Fruit fly (Drosophila melanogaster): ENCODE results near the gene dac.
A peak's percentile ranks its signal among the peaks of the same experiment; 100 is the strongest.

The dac gene

dm6 chr2L:16532702-16533385 is 47.0 kb upstream of the dac start, which contains the start of gene CG5953 (continued):
- TF ChIP-seq CG17612 (GFP tag; IDR thresholded peaks at IDR 0.05) (peak; percentile 94), D19B (GFP tag; optimal IDR thresholded peaks at IDR 0.05) (peak; percentile 91), unpg (GFP tag; optimal IDR thresholded peaks at IDR 0.05) (peak; percentile 98), repo (GFP tag; optimal IDR thresholded peaks at IDR 0.05) (peak; percentile 85), trh (GFP tag; optimal IDR thresholded peaks at IDR 0.05) (peak; percentile 80), ara (GFP tag; IDR thresholded peaks at IDR 0.05) (peak; percentile 94), CG18764 (GFP tag; optimal IDR thresholded peaks at IDR 0.05) (peak; percentile 86), CG31224 (GFP tag; IDR thresholded peaks at IDR 0.05) (peak; percentile 92), lmd (GFP tag; IDR thresholded peaks at IDR 0.05) (peak; percentile 98), trem (tag; optimal IDR thresholded peaks at IDR 0.05) (peak; percentile 95), Hr39 (optimal IDR thresholded peaks at IDR 0.05) (no peak), Bteb2 (GFP tag; optimal IDR thresholded peaks at IDR 0.05) (peak; percentile 88), CG8944 (GFP tag; optimal IDR thresholded peaks at IDR 0.05) (peak; percentile 88), Dll (GFP tag; IDR thresholded peaks at IDR 0.05; ENCODE audit: partially characterized antibody) (no peak), sug (tag; optimal IDR thresholded peaks at IDR 0.05) (peak; percentile 84), cwo (GFP tag; optimal IDR thresholded peaks at IDR 0.05) (peak; percentile 96), kay (GFP tag; optimal IDR thresholded peaks at IDR 0.05) (peak; percentile 94), CG10431 (GFP tag; optimal IDR thresholded peaks at IDR 0.05) (peak; percentile 90), CG18011 (GFP tag; optimal IDR thresholded peaks at IDR 0.05) (peak; percentile 84), Sox100B (GFP tag; optimal IDR thresholded peaks at IDR 0.05) (peak; percentile 96), zen2 (GFP tag; IDR thresholded peaks at IDR 0.05; ENCODE audit: partially characterized antibody) (no peak; the same call in 2 of the 3 replicates), chm (GFP tag; IDR thresholded peaks at IDR 0.05) (peak; percentile 91), Dfd (GFP tag; optimal IDR thresholded peaks at IDR 0.05) (no peak), da (GFP tag; optimal IDR thresholded peaks at IDR 0.05) (peak; percentile 64), CG15073 (GFP tag; optimal IDR thresholded peaks at IDR 0.05) (peak; percentile 68), ttk (GFP tag; IDR thresholded peaks at IDR 0.05) (peak; percentile 92), CG3065 (GFP tag; optimal IDR thresholded peaks at IDR 0.05) (peak; percentile 77), Ada2b (GFP tag; IDR thresholded peaks at IDR 0.05) (peak; percentile 98), Jarid2 (GFP tag; optimal IDR thresholded peaks at IDR 0.05) (peak; percentile 95), scrt (GFP tag; optimal IDR thresholded peaks at IDR 0.05) (peak; percentile 92), HLH3B (GFP tag; IDR thresholded peaks at IDR 0.05) (peak; percentile 97), Chrac-16 (GFP tag; optimal IDR thresholded peaks at IDR 0.05) (peak; percentile 95), NC2β (GFP tag; optimal IDR thresholded peaks at IDR 0.05) (peak; percentile 89), Sox102F (GFP tag; optimal IDR thresholded peaks at IDR 0.05) (peak; percentile 98), cg (GFP tag; optimal IDR thresholded peaks at IDR 0.05) (no peak), stwl (tag; optimal IDR thresholded peaks at IDR 0.05) (peak; percentile 21), ftz-f1 (GFP tag; optimal IDR thresholded peaks at IDR 0.05) (peak; percentile 87), CG18262 (tag; optimal IDR thresholded peaks at IDR 0.05) (peak; percentile 97), lola (GFP tag; optimal IDR thresholded peaks at IDR 0.05) (peak in 1 of 3 experiments; percentile 95), crp (GFP tag; optimal IDR thresholded peaks at IDR 0.05) (peak in 1 of 2 experiments; percentile 67), Eip74EF (GFP tag; optimal IDR thresholded peaks at IDR 0.05) (peak in 1 of 2 experiments; percentile 97), Sin3A (optimal IDR thresholded peaks at IDR 0.05) (no peak), mld (GFP tag; IDR thresholded peaks at IDR 0.05; ENCODE audit: partially characterized antibody) (no peak), nom (GFP tag; optimal IDR thresholded peaks at IDR 0.05) (peak; percentile 94), pfk (GFP tag; optimal IDR thresholded peaks at IDR 0.05) (peak; percentile 40), Hr51 (GFP tag; optimal IDR thresholded peaks at IDR 0.05) (peak; percentile 92 to 98), crc (GFP tag; optimal IDR thresholded peaks at IDR 0.05) (peak; percentile 89), ci (GFP tag; IDR thresholded peaks at IDR 0.05) (peak; percentile 97), ab (GFP tag; optimal IDR thresholded peaks at IDR 0.05) (peak; percentile 83)

Measured in whole organism, embryonic.